Worm (Caenorhabditis elegans) whole organism, young adult: ENCODE data around the gene twk-31.
A peak's percentile ranks its signal among the peaks of the same experiment; 100 is the strongest.

ENCODE experiments used
- B0019.2 ChIP-seq: fragments of 200-800 bp; sonication (Bioruptor generic); conservative IDR thresholded peaks from 2 replicates; pipeline ENCODE4 v1.3.6; 2022; ENCODE audit warnings: missing genetic modification reagents, missing genetic modification characterization, missing compliant biosample characterization
- B0261.1 ChIP-seq: sonication (generic microtip); optimal IDR thresholded peaks from 2 replicates; lab custom pipeline; 2016; ENCODE audit warnings: mild to moderate bottlenecking, missing genetic modification characterization, moderate library complexity, missing compliant biosample characterization
- C06A6.2 ChIP-seq: fragments of 200-800 bp; sonication (Bioruptor generic); conservative IDR thresholded peaks from 2 replicates; pipeline ENCODE4 v1.3.6; 2022; ENCODE audit warnings: missing genetic modification characterization, missing compliant biosample characterization
- C17E4.6 ChIP-seq: fragments of 200-800 bp; sonication (Bioruptor generic); IDR thresholded peaks from 2 replicates; pipeline ENCODE4 v1.3.6; 2022; ENCODE audit warnings: missing genetic modification reagents, missing genetic modification characterization, missing compliant biosample characterization
- D2030.7 ChIP-seq: fragments of 200-800 bp; sonication (Bioruptor generic); IDR thresholded peaks from 2 replicates; pipeline ENCODE4 v1.3.6; 2022; ENCODE audit warnings: missing genetic modification reagents, missing genetic modification characterization, missing compliant biosample characterization
- F37B4.10 ChIP-seq: fragments of 200-800 bp; sonication (Bioruptor generic); IDR thresholded peaks from 2 replicates; pipeline ENCODE4 v1.3.6; 2022; ENCODE audit warnings: missing genetic modification characterization, missing compliant biosample characterization
- F39B2.1 ChIP-seq: fragments of 200-800 bp; sonication (Bioruptor generic); IDR thresholded peaks from 2 replicates; pipeline ENCODE4 v1.3.6; 2022; ENCODE audit warnings: missing genetic modification reagents, missing genetic modification characterization, missing compliant biosample characterization
- F57A8.1 ChIP-seq: fragments of 200-800 bp; sonication (Bioruptor generic); optimal IDR thresholded peaks from 2 replicates; lab custom pipeline; 2018; ENCODE audit warnings: mild to moderate bottlenecking, missing genetic modification characterization, moderate library complexity, missing compliant biosample characterization
- T07F8.4 ChIP-seq: sonication (generic microtip); optimal IDR thresholded peaks from 2 replicates; lab custom pipeline; 2016; ENCODE audit warnings: mild to moderate bottlenecking, missing genetic modification characterization, moderate library complexity, missing compliant biosample characterization
- Y53G8AR.9 ChIP-seq: fragments of 200-800 bp; sonication (Bioruptor generic); conservative IDR thresholded peaks from 2 replicates; pipeline ENCODE4 v1.3.6; 2022; ENCODE audit warnings: missing genetic modification reagents, missing genetic modification characterization, missing compliant biosample characterization
- Y56A3A.18 ChIP-seq: fragments of 200-800 bp; sonication (Bioruptor generic); IDR thresholded peaks from 2 replicates; pipeline ENCODE4 v1.3.6; 2022; ENCODE audit warnings: missing genetic modification reagents, missing genetic modification characterization, missing compliant biosample characterization
- Y67H2A.10 ChIP-seq: fragments of 200-800 bp; sonication (Bioruptor generic); conservative IDR thresholded peaks from 2 replicates; pipeline ENCODE4 v1.3.6; 2022; ENCODE audit warnings: missing genetic modification reagents, missing genetic modification characterization, missing compliant biosample characterization
- aptf-3 ChIP-seq: fragments of 200-800 bp; sonication (Bioruptor generic); IDR thresholded peaks from 2 replicates; pipeline ENCODE4 v1.3.6; 2022; ENCODE audit warnings: missing genetic modification characterization, missing compliant biosample characterization
- athp-1 ChIP-seq: sonication (generic microtip); optimal IDR thresholded peaks from 2 replicates; lab custom pipeline; 2017; ENCODE audit warnings: mild to moderate bottlenecking, missing genetic modification characterization, missing compliant biosample characterization
- bed-1 ChIP-seq: fragments of 200-800 bp; sonication (Bioruptor generic); IDR thresholded peaks from 2 replicates; pipeline ENCODE4 v1.3.6; 2022; ENCODE audit warnings: missing genetic modification reagents, missing genetic modification characterization, missing compliant biosample characterization
- bed-2 ChIP-seq: fragments of 200-800 bp; sonication (Bioruptor generic); IDR thresholded peaks from 2 replicates; pipeline ENCODE4 v1.3.6; 2022; ENCODE audit warnings: missing genetic modification reagents, missing genetic modification characterization, missing compliant biosample characterization
- cebp-2 ChIP-seq: fragments of 200-800 bp; sonication (Bioruptor generic); IDR thresholded peaks from 2 replicates; pipeline ENCODE4 v1.3.6; 2022; ENCODE audit warnings: missing genetic modification characterization, missing compliant biosample characterization
- ceh-40 ChIP-seq: fragments of 200-800 bp; sonication (Bioruptor generic); IDR thresholded peaks from 2 replicates; pipeline ENCODE4 v1.3.6; 2022; ENCODE audit warnings: missing genetic modification characterization, missing compliant biosample characterization
- ceh-58 ChIP-seq: fragments of 200-800 bp; sonication (Bioruptor generic); IDR thresholded peaks from 2 replicates; pipeline ENCODE4 v1.3.6; 2022; ENCODE audit warnings: missing genetic modification characterization, missing compliant biosample characterization
- ceh-91 ChIP-seq: fragments of 200-800 bp; sonication (Bioruptor generic); IDR thresholded peaks from 2 replicates; pipeline ENCODE4 v1.3.6; 2022; ENCODE audit warnings: missing genetic modification reagents, missing genetic modification characterization, missing compliant biosample characterization
- die-1 ChIP-seq: sonication (generic microtip); optimal IDR thresholded peaks from 2 replicates; lab custom pipeline; 2016; ENCODE audit warnings: missing genotype, mild to moderate bottlenecking, missing genetic modification characterization, missing compliant biosample characterization
- efl-1 ChIP-seq: fragments of 150-350 bp; optimal IDR thresholded peaks from 2 replicates; lab custom pipeline; 2014; ENCODE audit warnings: missing biosample characterization, missing genetic modification reagents, missing genetic modification characterization
- egl-18 ChIP-seq: fragments of 200-800 bp; sonication (Bioruptor generic); IDR thresholded peaks from 2 replicates; pipeline ENCODE4 v1.3.6; 2022; ENCODE audit warnings: missing genetic modification reagents, missing genetic modification characterization, missing compliant biosample characterization
- egrh-3 ChIP-seq: fragments of 200-800 bp; sonication (Bioruptor generic); IDR thresholded peaks from 2 replicates; pipeline ENCODE4 v1.3.6; 2022; ENCODE audit warnings: missing genetic modification reagents, missing genetic modification characterization, missing compliant biosample characterization
- fkh-3 ChIP-seq: sonication (generic microtip); optimal IDR thresholded peaks from 2 replicates; lab custom pipeline; 2016; ENCODE audit warnings: mild to moderate bottlenecking, missing genetic modification characterization, missing compliant biosample characterization
- him-1 ChIP-seq: sonication (generic microtip); optimal IDR thresholded peaks from 2 replicates; lab custom pipeline; 2016; ENCODE audit warnings: missing genotype, missing genetic modification reagents, missing genetic modification characterization, missing compliant biosample characterization
- let-607 ChIP-seq, 2 experiments: fragments of 200-800 bp in 1 of 2; sonication (Bioruptor generic) in 1 of 2; sonication (generic microtip) in 1 of 2; optimal IDR thresholded peaks; 2 replicates each; lab custom pipeline; 2016 to 2018; ENCODE audit warnings: mild to moderate bottlenecking in 2 of 2, missing compliant biosample characterization in 2 of 2, missing genetic modification characterization in 2 of 2, moderate library complexity in 2 of 2, missing genotype in 1 of 2
- madf-10 ChIP-seq: sonication (generic microtip); optimal IDR thresholded peaks from 2 replicates; lab custom pipeline; 2016; ENCODE audit warnings: mild to moderate bottlenecking, missing genetic modification characterization, missing compliant biosample characterization
- madf-8 ChIP-seq: fragments of 200-800 bp; sonication (Bioruptor generic); conservative IDR thresholded peaks from 2 replicates; pipeline ENCODE4 v1.3.6; 2022; ENCODE audit warnings: missing genetic modification reagents, missing genetic modification characterization, missing compliant biosample characterization
- mcd-1 ChIP-seq: fragments of 200-800 bp; sonication (Bioruptor generic); IDR thresholded peaks from 2 replicates; pipeline ENCODE4 v1.3.6; 2022; ENCODE audit warnings: missing genetic modification reagents, missing genetic modification characterization, missing compliant biosample characterization
- mes-4 ChIP-seq: sonication (generic microtip); optimal IDR thresholded peaks from 2 replicates; lab custom pipeline; 2016; ENCODE audit warnings: missing genotype, missing genetic modification characterization, missing compliant biosample characterization
- mxl-1 ChIP-seq: sonication (generic microtip); optimal IDR thresholded peaks from 2 replicates; lab custom pipeline; 2016; ENCODE audit warnings: missing genetic modification characterization, missing compliant biosample characterization
- nfya-1 ChIP-seq: sonication (generic microtip); optimal IDR thresholded peaks from 2 replicates; lab custom pipeline; 2017; ENCODE audit warnings: antibody characterized with exemption, missing compliant biosample characterization, missing genetic modification characterization, borderline replicate concordance; ENCODE audit not compliant: insufficient read depth
- nhr-120 ChIP-seq: fragments of 200-800 bp; sonication (Bioruptor generic); IDR thresholded peaks from 2 replicates; pipeline ENCODE4 v1.3.6; 2022; ENCODE audit warnings: missing genetic modification characterization, missing compliant biosample characterization
- nhr-179 ChIP-seq: sonication (generic microtip); optimal IDR thresholded peaks from 2 replicates; lab custom pipeline; 2016; ENCODE audit warnings: mild to moderate bottlenecking, missing genetic modification characterization, missing compliant biosample characterization
- nhr-90 ChIP-seq: sonication (generic microtip); optimal IDR thresholded peaks from 2 replicates; lab custom pipeline; 2016; ENCODE audit warnings: missing genotype, mild to moderate bottlenecking, missing genetic modification characterization, missing compliant biosample characterization
- snpc-4 ChIP-seq, 5 experiments: fragments of 150-350 bp in 1 of 5; sonication (generic microtip) in 4 of 5; optimal IDR thresholded peaks; 2 replicates each; lab custom pipeline; 2014 to 2018; ENCODE audit warnings: missing genetic modification characterization in 5 of 5, missing biosample characterization in 3 of 5, antibody characterized with exemption in 2 of 5, mild to moderate bottlenecking in 2 of 5, missing compliant biosample characterization in 2 of 5, missing genotype in 2 of 5, moderate library complexity in 2 of 5, missing genetic modification reagents in 1 of 5
- somi-1 ChIP-seq: fragments of 200-800 bp; sonication (Bioruptor generic); optimal IDR thresholded peaks from 2 replicates; lab custom pipeline; 2018; ENCODE audit warnings: mild to moderate bottlenecking, missing genetic modification characterization, missing compliant biosample characterization
- tbp1 ChIP-seq: fragments of 200-800 bp; sonication (Bioruptor generic); optimal IDR thresholded peaks from 2 replicates; lab custom pipeline; 2018; ENCODE audit warnings: mild to moderate bottlenecking, missing genetic modification characterization, missing compliant biosample characterization
- tbx-9 ChIP-seq: sonication (generic microtip); optimal IDR thresholded peaks from 2 replicates; lab custom pipeline; 2016; ENCODE audit warnings: borderline replicate concordance, missing genetic modification characterization, inconsistent platforms, missing compliant biosample characterization
- tlf-1 ChIP-seq: fragments of 200-800 bp; sonication (Bioruptor generic); optimal IDR thresholded peaks from 2 replicates; lab custom pipeline; 2018; ENCODE audit warnings: mild to moderate bottlenecking, missing genetic modification characterization, missing compliant biosample characterization
- unc-130 ChIP-seq: sonication (generic microtip); optimal IDR thresholded peaks from 2 replicates; lab custom pipeline; 2016; ENCODE audit warnings: missing genetic modification reagents, missing genetic modification characterization, missing compliant biosample characterization
- ztf-18 ChIP-seq: sonication (generic microtip); optimal IDR thresholded peaks from 2 replicates; lab custom pipeline; 2016; ENCODE audit warnings: missing genotype, mild to moderate bottlenecking, missing genetic modification characterization, missing compliant biosample characterization
- ztf-22 ChIP-seq: fragments of 200-800 bp; sonication (Bioruptor generic); optimal IDR thresholded peaks from 2 replicates; lab custom pipeline; 2018; ENCODE audit warnings: mild to moderate bottlenecking, missing genetic modification characterization, moderate library complexity, missing compliant biosample characterization
- ztf-25 ChIP-seq: fragments of 200-800 bp; sonication (Bioruptor generic); IDR thresholded peaks from 2 replicates; pipeline ENCODE4 v1.3.6; 2022; ENCODE audit warnings: missing genetic modification reagents, missing genetic modification characterization, missing compliant biosample characterization
- ztf-28 ChIP-seq: fragments of 200-800 bp; sonication (Bioruptor generic); IDR thresholded peaks from 2 replicates; pipeline ENCODE4 v1.3.6; 2022; ENCODE audit warnings: missing genetic modification reagents, missing genetic modification characterization, missing compliant biosample characterization
- ztf-6 ChIP-seq: fragments of 200-800 bp; sonication (Bioruptor generic); IDR thresholded peaks from 2 replicates; pipeline ENCODE4 v1.3.6; 2022; ENCODE audit warnings: missing genetic modification reagents, missing genetic modification characterization, missing compliant biosample characterization

Gene twk-31

ce11 chrIII:11462332-11462731, 51.9 kb downstream of the twk-31 start (continued):
- TF ChIP-seq cebp-2 (GFP tag; lab: Robert Waterston, UW) = no peak
- no peak for TF ChIP-seq C17E4.6 (GFP tag; lab: Robert Waterston, UW)

DNA sequence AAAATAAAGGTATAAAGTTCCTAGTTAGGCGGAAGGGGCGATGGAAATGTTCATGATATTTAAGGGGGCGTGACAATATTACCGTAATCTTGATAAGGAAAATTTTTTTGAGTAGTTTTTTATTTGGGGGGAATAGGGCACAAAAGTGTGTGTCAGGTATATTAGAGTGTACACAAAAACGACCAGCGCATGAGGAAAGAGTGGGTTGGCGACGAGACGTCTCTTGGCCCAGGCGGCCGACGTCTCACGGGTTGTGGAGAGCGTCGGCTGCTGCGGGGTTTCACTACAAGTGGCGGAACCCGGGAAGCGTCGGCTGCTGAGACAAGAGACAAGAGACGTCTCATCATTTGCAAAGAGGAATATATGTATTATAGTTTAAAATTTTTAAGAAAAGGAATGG, 53.2 kb downstream of the twk-31 start:
- TF ChIP-seq mcd-1 (GFP tag; lab: Robert Waterston, UW) (peak; percentile 68), T07F8.4 (no peak), D2030.7 (GFP tag; lab: Robert Waterston, UW) (no peak), ztf-22 (no peak), ceh-91 (no peak), Y53G8AR.9 (GFP tag; lab: Robert Waterston, UW) (0 out of 2 replicates have a peak, but pooled peaks have one; percentile 35), nfya-1 (no peak), die-1 (tag; lab: Kevin White, UChicago) (peak; percentile 14), efl-1 (no peak), mes-4 (no peak), aptf-3 (GFP tag; lab: Robert Waterston, UW) (no peak), bed-2 (no peak), tbx-9 (tag; lab: Kevin White, UChicago) (no peak), unc-130 (no peak), nhr-179 (tag; lab: Kevin White, UChicago) (no peak), Y56A3A.18 (GFP tag; lab: Robert Waterston, UW) (no peak), somi-1 (GFP tag; lab: Kevin White, UChicago) (no peak), F57A8.1 (GFP tag; lab: Kevin White, UChicago) (no peak), bed-1 (GFP tag; lab: Robert Waterston, UW) (no peak), egl-18 (GFP tag; lab: Robert Waterston, UW) (no peak), nhr-120 (no peak), ztf-6 (GFP tag; lab: Robert Waterston, UW) (no peak), ceh-40 (no peak), tlf-1 (GFP tag; lab: Kevin White, UChicago) (peak; percentile 23), ceh-58 (GFP tag; lab: Robert Waterston, UW) (no peak), ztf-18 (peak; percentile 14), him-1 (tag; lab: Kevin White, UChicago) (no peak), B0019.2 (GFP tag; lab: Robert Waterston, UW) (no peak), let-607 (tag; optimal IDR thresholded peaks at IDR 0.05; lab: Kevin White, UChicago) (peak in 1 of 2 experiments; percentile 57), fkh-3 (no peak), Y67H2A.10 (no peak), C06A6.2 (GFP tag; lab: Robert Waterston, UW) (no peak), madf-8 (no peak), snpc-4 (GFP tag; optimal IDR thresholded peaks at IDR 0.05; lab: Kevin White, UChicago) (peak; percentile 93), snpc-4 (tag; optimal IDR thresholded peaks at IDR 0.05; lab: Kevin White, UChicago) (peak; percentile 98 to 99 (median 99)), nhr-90 (tag; lab: Kevin White, UChicago) (peak; percentile 36), ztf-25 (GFP tag; lab: Robert Waterston, UW) (no peak), F37B4.10 (GFP tag; lab: Robert Waterston, UW) (no peak), madf-10 (peak; percentile 72), mxl-1 (tag; lab: Kevin White, UChicago) (no peak), B0261.1 (no peak), F39B2.1 (GFP tag; lab: Robert Waterston, UW) (no peak), ztf-28 (GFP tag; lab: Robert Waterston, UW) (no peak), athp-1 (tag; lab: Kevin White, UChicago) (peak; percentile 22), tbp1 (GFP tag; lab: Kevin White, UChicago) (peak; percentile 6), C17E4.6 (GFP tag; lab: Robert Waterston, UW) (no peak), egrh-3 (peak; percentile 84)
